Worm (Caenorhabditis elegans) whole organism, L1 larva: ENCODE measurements around the gene algn-14.
A peak's percentile ranks its signal among the peaks of the same experiment; 100 is the strongest.

Source experiments
- C16A3.4 ChIP-seq: fragments of 150-350 bp; optimal IDR thresholded peaks from 2 replicates; lab custom pipeline; 2014; ENCODE audit warnings: missing biosample characterization, missing genetic modification characterization
- C34B4.2 ChIP-seq: sonication (generic microtip); optimal IDR thresholded peaks from 2 replicates; lab custom pipeline; 2017; ENCODE audit warnings: mild to moderate bottlenecking, missing genetic modification characterization, missing compliant biosample characterization
- alr-1 ChIP-seq: fragments of 200-800 bp; sonication (Bioruptor generic); optimal IDR thresholded peaks from 2 replicates; lab custom pipeline; 2018; ENCODE audit warnings: borderline replicate concordance, mild to moderate bottlenecking, missing genetic modification characterization, missing compliant biosample characterization
- aly-2 ChIP-seq: fragments of 150-350 bp; optimal IDR thresholded peaks from 2 replicates; lab custom pipeline; 2014; ENCODE audit warnings: missing biosample characterization, missing genetic modification characterization
- fkh-8 ChIP-seq: sonication (generic microtip); optimal IDR thresholded peaks from 2 replicates; lab custom pipeline; 2016; ENCODE audit warnings: mild to moderate bottlenecking, missing genetic modification characterization, missing compliant biosample characterization
- fos-1 ChIP-seq: fragments of 150-350 bp; optimal IDR thresholded peaks from 2 replicates; lab custom pipeline; 2014; ENCODE audit warnings: missing biosample characterization, missing genetic modification characterization
- jun-1 ChIP-seq: fragments of 150-350 bp; optimal IDR thresholded peaks from 2 replicates; lab custom pipeline; 2014; ENCODE audit warnings: missing biosample characterization, missing genetic modification reagents, missing genetic modification characterization
- lin-13 ChIP-seq: fragments of 150-350 bp; optimal IDR thresholded peaks from 2 replicates; lab custom pipeline; 2014; ENCODE audit warnings: missing biosample characterization, missing genetic modification reagents, missing genetic modification characterization
- lir-3 ChIP-seq: sonication (generic microtip); optimal IDR thresholded peaks from 2 replicates; lab custom pipeline; 2016; ENCODE audit warnings: mild to moderate bottlenecking, missing genetic modification characterization, moderate library complexity, missing compliant biosample characterization; ENCODE audit not compliant: poor library complexity
- lsy-2 ChIP-seq, 2 experiments: fragments of 150-350 bp; optimal IDR thresholded peaks; 2 replicates each; lab custom pipeline; 2014; ENCODE audit warnings: missing biosample characterization in 2 of 2, missing genetic modification characterization in 2 of 2
- nhr-11 ChIP-seq: fragments of 150-350 bp; optimal IDR thresholded peaks from 2 replicates; lab custom pipeline; 2014; ENCODE audit warnings: missing biosample characterization, missing genetic modification characterization
- nhr-19 ChIP-seq: fragments of 200-800 bp; sonication (Bioruptor generic); conservative IDR thresholded peaks from 2 replicates; pipeline ENCODE4 v1.3.6; 2022; ENCODE audit warnings: missing genetic modification characterization, missing compliant biosample characterization
- pag-3 ChIP-seq: sonication (generic microtip); optimal IDR thresholded peaks from 2 replicates; lab custom pipeline; 2017; ENCODE audit warnings: missing genetic modification characterization, mild to moderate bottlenecking, missing compliant biosample characterization, antibody characterized with exemption, borderline replicate concordance; ENCODE audit not compliant: insufficient read depth
- tlp-1 ChIP-seq: fragments of 150-350 bp; optimal IDR thresholded peaks from 2 replicates; lab custom pipeline; 2014; ENCODE audit warnings: missing biosample characterization, missing genetic modification characterization

DNA sequence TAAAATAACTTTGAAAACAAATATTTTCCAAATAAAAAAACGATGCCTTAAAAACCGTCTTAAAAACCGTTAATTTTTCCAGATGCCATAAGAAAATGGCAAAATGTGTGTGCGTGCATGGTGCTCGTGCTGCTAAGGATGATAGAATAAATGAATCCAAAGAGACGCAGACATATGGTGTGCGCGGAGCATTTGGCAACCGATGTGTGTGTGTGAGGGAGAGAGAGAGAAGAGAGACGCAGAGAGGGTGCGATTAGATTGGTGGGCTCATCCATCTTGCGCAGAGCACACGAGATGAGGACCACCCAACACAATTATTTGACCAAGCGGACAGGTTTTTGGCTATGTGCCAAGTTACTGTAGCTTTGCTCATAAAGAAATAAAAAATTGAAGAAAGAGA, 21.5 kb upstream of the algn-14 start:
- TF ChIP-seq aly-2 (tag; lab: Kevin White, UChicago) (no peak), lsy-2 (tag; optimal IDR thresholded peaks at IDR 0.05; lab: Kevin White, UChicago) (peak; percentile 10 to 20), nhr-11 (no peak), fos-1 (no peak), lin-13 (GFP tag; lab: Kevin White, UChicago) (no peak), fkh-8 (tag; lab: Kevin White, UChicago) (peak; percentile 26), lir-3 (tag; lab: Kevin White, UChicago) (no peak), nhr-19 (GFP tag; lab: Robert Waterston, UW) (no peak), jun-1 (tag; lab: Kevin White, UChicago) (no peak), tlp-1 (tag; lab: Kevin White, UChicago) (no peak), alr-1 (tag; lab: Kevin White, UChicago) (no peak), C34B4.2 (tag; lab: Kevin White, UChicago) (no peak), pag-3 (no peak), C16A3.4 (tag; lab: Kevin White, UChicago) (no peak)
